Fruit fly (Drosophila melanogaster): ENCODE results near the gene hid.
A peak's percentile ranks its signal among the peaks of the same experiment; 100 is the strongest.

hid gene

dm6 chr3L:18225446-18226380 is 40.3 kb upstream of the hid start (continued):
- TF ChIP-seq kni (GFP tag; optimal IDR thresholded peaks at IDR 0.05) (peak; percentile 16), CG11504 (tag; optimal IDR thresholded peaks at IDR 0.05) (peak; percentile 40), p53 (GFP tag; optimal IDR thresholded peaks at IDR 0.05) (no peak), eyg (GFP tag; optimal IDR thresholded peaks at IDR 0.05) (no peak), danr (GFP tag; IDR thresholded peaks at IDR 0.05) (0 out of 2 replicates have a peak, but pooled peaks have one; percentile 38), ac (GFP tag; optimal IDR thresholded peaks at IDR 0.05) (peak; percentile 55), CG7786 (GFP tag; optimal IDR thresholded peaks at IDR 0.05) (no peak), btn (GFP tag; optimal IDR thresholded peaks at IDR 0.05) (no peak), CG3281 (GFP tag; optimal IDR thresholded peaks at IDR 0.05) (no peak), seq (GFP tag; IDR thresholded peaks at IDR 0.05) (no peak), Xrp1 (GFP tag; IDR thresholded peaks at IDR 0.05) (peak; percentile 81), Atf-2 (GFP tag; optimal IDR thresholded peaks at IDR 0.05) (peak; percentile 30), CG12155 (GFP tag; optimal IDR thresholded peaks at IDR 0.05) (peak; percentile 6), pfk (GFP tag; optimal IDR thresholded peaks at IDR 0.05) (no peak), CG15514 (GFP tag; optimal IDR thresholded peaks at IDR 0.05) (no peak), Dfd (GFP tag; optimal IDR thresholded peaks at IDR 0.05) (no peak), lmd (GFP tag; IDR thresholded peaks at IDR 0.05) (peak; percentile 39; the same call in 1 of the 2 replicates), cato (GFP tag; optimal IDR thresholded peaks at IDR 0.05; ENCODE audit: borderline replicate concordance) (peak; percentile 37), CG9609 (GFP tag; optimal IDR thresholded peaks at IDR 0.05) (peak; percentile 15), Dip2 (GFP tag; IDR thresholded peaks at IDR 0.05) (no peak), disco-r (GFP tag; optimal IDR thresholded peaks at IDR 0.05) (no peak), NfI (GFP tag; optimal IDR thresholded peaks at IDR 0.05) (no peak), CG12219 (GFP tag; optimal IDR thresholded peaks at IDR 0.05) (peak; percentile 31), schlank (tag; optimal IDR thresholded peaks at IDR 0.05) (no peak), ken (GFP tag; IDR thresholded peaks at IDR 0.05) (no peak), jigr1 (GFP tag; IDR thresholded peaks at IDR 0.05) (no peak), CG11696 (GFP tag; IDR thresholded peaks at IDR 0.05) (no peak), CG4854 (GFP tag; optimal IDR thresholded peaks at IDR 0.05) (no peak), tup (GFP tag; optimal IDR thresholded peaks at IDR 0.05) (no peak), Dek (tag; optimal IDR thresholded peaks at IDR 0.05) (no peak), CG8924 (tag; optimal IDR thresholded peaks at IDR 0.05) (peak; percentile 51), Bdp1 (GFP tag; optimal IDR thresholded peaks at IDR 0.05) (peak; percentile 19), CG11085 (GFP tag; IDR thresholded peaks at IDR 0.05) (no peak), CG16815 (GFP tag; optimal IDR thresholded peaks at IDR 0.05) (peak; percentile 63), CG17186 (GFP tag; optimal IDR thresholded peaks at IDR 0.05) (peak; percentile 27), CG12942 (GFP tag; optimal IDR thresholded peaks at IDR 0.05) (peak; percentile 10), CG9817 (tag; optimal IDR thresholded peaks at IDR 0.05) (no peak), pum (GFP tag; optimal IDR thresholded peaks at IDR 0.05) (peak; percentile 45), CG18619 (GFP tag; optimal IDR thresholded peaks at IDR 0.05) (no peak), en (GFP tag; optimal IDR thresholded peaks at IDR 0.05) (no peak), twi (tag; optimal IDR thresholded peaks at IDR 0.05) (peak; percentile 31), chinmo (GFP tag; IDR thresholded peaks at IDR 0.05; ENCODE audit: partially characterized antibody) (no peak), zen (tag; optimal IDR thresholded peaks at IDR 0.05) (peak; percentile 59), CG10267 (tag; optimal IDR thresholded peaks at IDR 0.05) (peak; percentile 62), inv (GFP tag; IDR thresholded peaks at IDR 0.05; ENCODE audit: partially characterized antibody) (no peak), maf-S (GFP tag; optimal IDR thresholded peaks at IDR 0.05) (no peak), oc (tag; optimal IDR thresholded peaks at IDR 0.05) (peak; percentile 79), CG4820 (GFP tag; optimal IDR thresholded peaks at IDR 0.05) (peak; percentile 19), CG6175 (GFP tag; IDR thresholded peaks at IDR 0.05) (no peak)

All from whole organism, embryonic.